Fruit fly (Drosophila melanogaster): ENCODE data around the gene Spn77Bc.

dm6 chr3L:20361389-20361788 is 19.0 kb downstream of the Spn77Bc start, which contains the start of gene Prim2:
- TF ChIP-seq ERR (GFP tag; optimal IDR thresholded peaks at IDR 0.05), result no peak
- TF ChIP-seq sima (GFP tag; optimal IDR thresholded peaks at IDR 0.05), result no peak
- peak; percentile 16 for TF ChIP-seq Sin3A (optimal IDR thresholded peaks at IDR 0.05)
- TF ChIP-seq NfI (GFP tag; optimal IDR thresholded peaks at IDR 0.05), result no peak
